Worm (Caenorhabditis elegans): ENCODE measurements around the gene T12D8.10.

Gene T12D8.10

DNA sequence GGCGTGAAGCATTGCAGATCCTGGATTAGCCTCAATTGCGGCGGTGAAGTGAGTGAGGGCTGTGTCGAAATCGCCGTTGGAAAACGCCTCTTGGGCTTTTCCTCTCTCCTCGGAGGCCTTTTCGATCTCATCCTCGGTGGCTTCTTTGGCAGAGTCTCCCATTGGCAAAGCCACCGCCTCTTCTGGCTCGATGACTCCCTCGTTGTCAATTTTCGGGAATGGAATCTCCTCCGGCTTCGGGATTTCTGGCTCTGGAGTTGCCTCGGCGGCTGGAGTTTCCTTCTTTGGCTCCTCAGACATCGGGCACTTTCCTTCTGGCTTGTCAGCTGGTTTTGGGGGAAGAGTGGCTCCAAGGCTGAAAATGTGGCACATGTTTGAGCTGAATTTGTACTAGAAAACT lies 20.4 kb downstream of the T12D8.10 start:
- peak; percentile 79 for TF ChIP-seq zfh-2 (GFP tag; conservative IDR thresholded peaks at IDR 0.05)
- TF ChIP-seq F57A8.1 (GFP tag; optimal IDR thresholded peaks at IDR 0.05), result peak; percentile 52
- TF ChIP-seq egrh-3 (GFP tag; IDR thresholded peaks at IDR 0.05), result peak; percentile 53; the same call in 1 of the 2 replicates
- TF ChIP-seq hsf-1 (GFP tag; IDR thresholded peaks at IDR 0.05), result peak; percentile 45; the same call in 1 of the 2 replicates
- 0 out of 2 replicates have a peak, but pooled peaks have one; percentile 30 for TF ChIP-seq madf-3 (GFP tag; IDR thresholded peaks at IDR 0.05)
- no peak for TF ChIP-seq hlh-12 (tag; optimal IDR thresholded peaks at IDR 0.05)
- TF ChIP-seq rcor-1 (GFP tag; IDR thresholded peaks at IDR 0.05), result 0 out of 2 replicates have a peak, but pooled peaks have one; percentile 9
- no peak for TF ChIP-seq lag-1 (GFP tag; IDR thresholded peaks at IDR 0.05)

DNA sequence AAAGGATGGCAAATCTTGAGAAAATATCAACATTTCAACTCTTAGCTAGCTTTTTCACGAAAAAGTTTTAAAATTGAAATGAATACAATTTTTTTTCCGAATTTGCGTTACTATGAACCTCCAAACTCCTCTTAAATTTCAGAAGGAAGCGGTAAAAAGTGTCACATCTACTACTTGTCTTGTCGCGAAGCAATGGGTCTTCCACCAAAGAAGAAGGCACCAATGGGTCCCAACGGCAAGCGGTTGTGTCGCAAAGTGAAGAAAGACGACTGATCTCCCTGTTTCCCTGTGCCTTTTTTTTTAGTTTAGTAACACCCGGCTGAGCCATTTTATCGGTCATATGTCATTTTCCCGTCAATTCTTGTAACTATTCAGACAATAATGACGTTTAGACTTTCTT lies 21.1 kb downstream of the T12D8.10 start:
- TF ChIP-seq nfyb-1 (GFP tag; IDR thresholded peaks at IDR 0.05) (0 out of 2 replicates have a peak, but pooled peaks have one; percentile 23), lin-35 (GFP tag; optimal IDR thresholded peaks at IDR 0.05) (peak in 1 of 3 experiments; percentile 4), F23B12.7 (tag; optimal IDR thresholded peaks at IDR 0.05; ENCODE audit: insufficient read depth) (no peak)

DNA sequence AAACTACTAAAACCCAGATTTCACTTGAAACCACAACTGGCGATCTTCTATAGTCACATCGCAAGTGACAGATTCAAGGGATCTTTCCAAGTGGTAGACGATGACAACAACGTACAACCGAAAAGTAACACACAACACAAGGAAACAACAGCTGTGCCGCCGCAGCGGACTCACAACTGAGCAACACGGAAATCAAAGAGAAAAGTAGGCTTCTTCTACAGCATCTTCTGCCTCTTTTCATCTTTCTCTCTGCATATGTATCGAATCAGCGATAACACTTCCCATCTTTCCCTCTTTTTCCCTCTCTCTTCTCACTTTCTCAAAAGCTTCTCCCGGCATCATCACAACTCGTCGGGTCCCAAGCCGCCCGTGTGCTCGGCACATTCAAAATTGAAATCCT lies 25.3 kb downstream of the T12D8.10 start, which contains the start of gene T12D8.9:
T12D8.9 (plus strand) TSS at position 312 of the 400 bp plus-strand sequence.
- TF ChIP-seq ZK185.1 (tag; optimal IDR thresholded peaks at IDR 0.05; ENCODE audit: poor library complexity, severe bottlenecking) (no peak), ceh-27 (GFP tag; optimal IDR thresholded peaks at IDR 0.05) (no peak), F22D6.2 (tag; optimal IDR thresholded peaks at IDR 0.05) (no peak), lir-1 (GFP tag; conservative IDR thresholded peaks at IDR 0.05) (no peak), rec-8 (tag; optimal IDR thresholded peaks at IDR 0.05) (no peak), snpc-3.4 (tag; optimal IDR thresholded peaks at IDR 0.05) (no peak), madf-6 (GFP tag; IDR thresholded peaks at IDR 0.05) (no peak), nfyb-1 (GFP tag; IDR thresholded peaks at IDR 0.05) (no peak), ztf-26 (tag; optimal IDR thresholded peaks at IDR 0.05) (no peak), madf-3 (GFP tag; IDR thresholded peaks at IDR 0.05) (no peak), snpc-4 (GFP tag; optimal IDR thresholded peaks at IDR 0.05) (no peak), snpc-4 (tag; optimal IDR thresholded peaks at IDR 0.05) (no peak), ccch-3 (GFP tag; optimal IDR thresholded peaks at IDR 0.05) (no peak), B0035.1 (tag; optimal IDR thresholded peaks at IDR 0.05) (no peak), D2030.7 (GFP tag; IDR thresholded peaks at IDR 0.05) (no peak), bed-1 (GFP tag; IDR thresholded peaks at IDR 0.05) (no peak)

DNA sequence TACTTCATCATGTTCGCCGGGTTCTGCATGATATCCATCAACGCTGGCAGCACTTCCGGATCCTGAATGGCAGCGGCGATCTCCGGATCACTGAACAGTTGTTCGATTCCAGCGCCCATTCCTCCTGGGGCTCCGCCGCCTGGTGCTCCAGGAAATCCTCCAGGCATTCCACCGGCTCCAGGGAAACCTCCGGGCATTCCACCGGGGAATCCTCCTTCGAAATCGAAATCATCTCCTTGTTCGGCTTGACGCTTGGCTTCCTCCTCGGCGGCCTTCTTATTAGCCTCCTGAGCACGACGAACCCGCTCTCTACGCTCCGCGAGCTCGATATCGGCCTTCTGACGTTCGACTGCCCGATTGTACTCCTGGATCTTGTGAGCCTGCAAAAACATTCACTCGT lies 26.6 kb downstream of the T12D8.10 start:
- TF ChIP-seq ztf-6 (GFP tag; IDR thresholded peaks at IDR 0.05) (no peak), rec-8 (tag; optimal IDR thresholded peaks at IDR 0.05) (no peak), C17E4.6 (GFP tag; IDR thresholded peaks at IDR 0.05) (no peak), ztf-3 (GFP tag; optimal IDR thresholded peaks at IDR 0.05) (no peak), dox-1 (GFP tag; IDR thresholded peaks at IDR 0.05) (peak; percentile 36; the same call in 1 of the 2 replicates), lin-54 (GFP tag; optimal IDR thresholded peaks at IDR 0.05) (no peak), snpc-3.4 (tag; optimal IDR thresholded peaks at IDR 0.05) (no peak), snpc-1.1 (tag; optimal IDR thresholded peaks at IDR 0.05; ENCODE audit: insufficient read depth) (no peak), madf-3 (GFP tag; IDR thresholded peaks at IDR 0.05) (no peak), rpc-1 (optimal IDR thresholded peaks at IDR 0.05) (no peak), rpc-1 (tag; optimal IDR thresholded peaks at IDR 0.05) (no peak), hlh-26 (GFP tag; conservative IDR thresholded peaks at IDR 0.05) (no peak), F37B4.10 (GFP tag; IDR thresholded peaks at IDR 0.05) (no peak), F22D6.2 (tag; optimal IDR thresholded peaks at IDR 0.05) (no peak), T26A5.8 (tag; optimal IDR thresholded peaks at IDR 0.05) (no peak), attf-6 (GFP tag; IDR thresholded peaks at IDR 0.05) (no peak), ztf-28 (GFP tag; IDR thresholded peaks at IDR 0.05) (no peak), egrh-3 (GFP tag; IDR thresholded peaks at IDR 0.05) (peak; percentile 82), Y67H2A.10 (GFP tag; conservative IDR thresholded peaks at IDR 0.05) (no peak), fkh-3 (tag; optimal IDR thresholded peaks at IDR 0.05) (peak; percentile 43), hlh-12 (tag; optimal IDR thresholded peaks at IDR 0.05) (no peak), ztf-18 (tag; optimal IDR thresholded peaks at IDR 0.05) (no peak), Y53G8AR.9 (GFP tag; conservative IDR thresholded peaks at IDR 0.05) (no peak), lin-26 (GFP tag; IDR thresholded peaks at IDR 0.05) (0 out of 2 replicates have a peak, but pooled peaks have one; percentile 42), zfh-2 (GFP tag; conservative IDR thresholded peaks at IDR 0.05) (peak; percentile 94)

All from whole organism, young adult.